Fruit fly (Drosophila melanogaster): ENCODE results near the gene Gcat.

Gene Gcat

dm6 chr3L:11822446-11823334 lies 22.0 kb upstream of the Gcat start, which contains the start of gene RpL10Ab (continued):
- peak; percentile 27 for TF ChIP-seq achi (GFP tag; optimal IDR thresholded peaks at IDR 0.05)
- TF ChIP-seq CG1621 (tag; optimal IDR thresholded peaks at IDR 0.05): peak; percentile 2
- peak; percentile 22; the same call in 1 of the 2 replicates for TF ChIP-seq CG15336 (GFP tag; IDR thresholded peaks at IDR 0.05)
- TF ChIP-seq Eip78C (GFP tag): peak; percentile 76
- peak; percentile 45 for TF ChIP-seq CG31627 (GFP tag; optimal IDR thresholded peaks at IDR 0.05)
- TF ChIP-seq Hr39 (GFP tag; optimal IDR thresholded peaks at IDR 0.05): peak; percentile 51
- peak; percentile 34 for TF ChIP-seq cyc (GFP tag; optimal IDR thresholded peaks at IDR 0.05)
- TF ChIP-seq Smox (GFP tag; optimal IDR thresholded peaks at IDR 0.05): peak; percentile 5
- TF ChIP-seq Eip93F (GFP tag; optimal IDR thresholded peaks at IDR 0.05): no peak
- TF ChIP-seq CG9139 (GFP tag; optimal IDR thresholded peaks at IDR 0.05): peak; percentile 18
- peak; percentile 50 for TF ChIP-seq topi (GFP tag; optimal IDR thresholded peaks at IDR 0.05)
- TF ChIP-seq CG8319 (GFP tag; optimal IDR thresholded peaks at IDR 0.05): peak; percentile 24
- TF ChIP-seq salr (GFP tag; optimal IDR thresholded peaks at IDR 0.05): peak in 1 of 2 experiments; percentile 55
- no peak for TF ChIP-seq Ets21C (GFP tag; optimal IDR thresholded peaks at IDR 0.05)
- no peak for TF ChIP-seq CG4318 (GFP tag; optimal IDR thresholded peaks at IDR 0.05)
- peak; percentile 22 for TF ChIP-seq Sox15 (GFP tag; optimal IDR thresholded peaks at IDR 0.05)
- peak; percentile 71 for TF ChIP-seq eg (GFP tag; IDR thresholded peaks at IDR 0.05)
- peak; percentile 24 for TF ChIP-seq CG11762 (GFP tag; optimal IDR thresholded peaks at IDR 0.05; ENCODE audit: insufficient read depth)
- no peak for TF ChIP-seq Hr38 (GFP tag; optimal IDR thresholded peaks at IDR 0.05)
- no peak for TF ChIP-seq svp (GFP tag)
- peak; percentile 8 for TF ChIP-seq fkh (GFP tag; optimal IDR thresholded peaks at IDR 0.05)
- TF ChIP-seq vri (GFP tag; optimal IDR thresholded peaks at IDR 0.05): no peak
- TF ChIP-seq esn (GFP tag; optimal IDR thresholded peaks at IDR 0.05): peak; percentile 62
- TF ChIP-seq CG11294 (GFP tag; IDR thresholded peaks at IDR 0.05): peak; percentile 62; the same call in 1 of the 2 replicates
- peak; percentile 35 for TF ChIP-seq CG34406 (GFP tag; optimal IDR thresholded peaks at IDR 0.05)
- TF ChIP-seq CG32006 (GFP tag; optimal IDR thresholded peaks at IDR 0.05): no peak
- peak; percentile 25 to 51 for TF ChIP-seq ss (GFP tag; optimal IDR thresholded peaks at IDR 0.05)
- peak; percentile 51 for TF ChIP-seq Eip75B (GFP tag; optimal IDR thresholded peaks at IDR 0.05)
- TF ChIP-seq Blimp-1 (GFP tag; optimal IDR thresholded peaks at IDR 0.05): peak; percentile 53
- no peak for TF ChIP-seq dsx (GFP tag; optimal IDR thresholded peaks at IDR 0.05; ENCODE audit: poor library complexity, severe bottlenecking)
- TF ChIP-seq CG3032 (tag; optimal IDR thresholded peaks at IDR 0.05): peak; percentile 35
- peak; percentile 60 for TF ChIP-seq lz (GFP tag; optimal IDR thresholded peaks at IDR 0.05)
- TF ChIP-seq Met (GFP tag; optimal IDR thresholded peaks at IDR 0.05): peak; percentile 50
- peak; percentile 28 for TF ChIP-seq CG10669 (GFP tag; optimal IDR thresholded peaks at IDR 0.05)
- peak; percentile 68 for TF ChIP-seq CG6854 (GFP tag; optimal IDR thresholded peaks at IDR 0.05)

dm6 chr3L:11821723-11822445 lies 21.2 kb upstream of the Gcat start, which contains the start of the genes CG11597 and CG5946:
CG11597 (minus strand) TSS chr3L:11822275.
CG5946 (minus strand) TSS chr3L:11822275.
- no peak for TF ChIP-seq achi (GFP tag; optimal IDR thresholded peaks at IDR 0.05)
- peak; percentile 31 for TF ChIP-seq Sox14 (GFP tag; optimal IDR thresholded peaks at IDR 0.05)
- peak; percentile 62 for TF ChIP-seq Blimp-1 (GFP tag; optimal IDR thresholded peaks at IDR 0.05)
- TF ChIP-seq CG6276 (GFP tag; optimal IDR thresholded peaks at IDR 0.05): peak; percentile 46
- TF ChIP-seq CG31627 (GFP tag; optimal IDR thresholded peaks at IDR 0.05): peak; percentile 19
- TF ChIP-seq CG9139 (GFP tag; optimal IDR thresholded peaks at IDR 0.05): no peak
- TF ChIP-seq CG3919 (GFP tag; optimal IDR thresholded peaks at IDR 0.05): no peak
- TF ChIP-seq CG7368 (GFP tag; optimal IDR thresholded peaks at IDR 0.05): no peak
- TF ChIP-seq cyc (GFP tag; optimal IDR thresholded peaks at IDR 0.05): peak; percentile 13
- peak; percentile 45 for TF ChIP-seq Eip78C (GFP tag)
